Worm (Caenorhabditis elegans): Measurements from ENCODE around the gene F10G7.9.

The F10G7.9 gene

DNA sequence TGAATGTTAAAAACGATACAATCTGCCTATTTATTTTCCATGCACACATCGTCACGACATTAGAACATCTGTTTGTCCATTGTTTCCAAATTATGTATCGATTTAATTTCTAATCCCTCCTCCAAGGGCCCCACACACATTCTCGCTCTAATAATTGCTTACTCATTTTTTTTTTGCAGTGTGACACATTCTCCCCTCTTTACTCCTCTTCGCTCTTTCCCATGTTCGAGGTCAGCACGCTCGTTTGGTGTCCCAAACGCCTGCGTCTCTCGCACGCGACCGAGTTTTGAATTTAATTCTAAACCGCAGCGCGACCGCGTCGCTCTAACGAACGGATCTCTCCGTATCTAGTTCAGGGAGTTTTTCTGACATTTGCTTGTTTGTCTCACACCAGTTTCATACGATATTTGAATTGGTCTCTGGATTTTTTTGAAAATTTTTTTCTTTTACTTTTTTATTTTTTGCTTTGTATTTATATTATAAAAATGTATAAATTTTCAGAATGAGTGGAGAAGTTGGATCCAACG, 33.6 kb downstream of the F10G7.9 start, which contains the start of the genes clec-140 and hmg-11 (continued):
- TF ChIP-seq lsy-2 (tag; optimal IDR thresholded peaks at IDR 0.05) (no peak), pha-4 (GFP tag; IDR thresholded peaks at IDR 0.05) (no peak), pha-4 (tag; optimal IDR thresholded peaks at IDR 0.05) (no peak), rbr-2 (tag; optimal IDR thresholded peaks at IDR 0.05) (peak; percentile 51)

DNA sequence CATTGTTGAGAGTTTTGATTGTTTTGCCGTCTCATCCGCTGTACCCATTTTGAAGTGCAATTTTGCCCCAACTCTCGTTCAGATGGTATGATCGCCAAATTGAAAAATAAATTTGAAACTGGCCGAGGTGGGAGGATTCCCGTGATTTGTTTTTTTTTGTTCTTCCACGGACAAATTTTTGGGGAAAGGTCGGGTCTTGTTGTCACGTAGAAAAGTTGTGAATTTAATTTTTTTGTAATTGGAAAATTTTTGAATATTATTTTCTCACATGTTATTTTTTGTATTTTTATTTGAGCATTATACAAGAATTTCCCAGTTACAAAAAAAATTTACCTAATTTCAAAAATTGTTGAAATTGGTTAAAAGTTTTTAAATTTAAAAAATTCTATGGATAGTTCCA, 34.6 kb downstream of the F10G7.9 start, which contains the start of gene T05A7.6:
TSS of gene T05A7.6 (minus strand) at position 101 of the 400 bp plus-strand sequence.
- no peak for TF ChIP-seq fos-1 (tag; optimal IDR thresholded peaks at IDR 0.05)

DNA sequence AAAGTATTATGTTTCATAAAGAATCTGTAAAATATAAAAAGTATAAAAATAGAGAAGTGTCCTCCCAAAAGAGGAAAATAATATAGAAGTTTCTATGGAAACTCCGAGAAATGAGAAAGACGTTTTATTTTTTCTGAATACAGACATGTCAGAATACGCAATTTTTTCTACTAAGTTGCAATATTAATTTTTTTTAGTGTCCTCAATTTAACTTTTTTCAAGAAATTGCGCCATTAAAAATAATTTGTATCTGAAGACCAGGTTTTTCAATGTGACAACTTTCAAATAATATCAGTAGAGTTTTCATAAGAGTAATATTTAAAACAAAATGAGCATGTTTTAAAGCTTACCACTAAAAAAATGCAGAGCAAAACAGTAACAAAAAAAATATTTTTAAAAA, 38.7 kb downstream of the F10G7.9 start, which contains the start of gene fut-5:
TSS of gene fut-5 (minus strand) at position 101 of the 400 bp plus-strand sequence.
- no peak for TF ChIP-seq madf-5 (GFP tag; IDR thresholded peaks at IDR 0.05)
- no peak for TF ChIP-seq set-16 (GFP tag; IDR thresholded peaks at IDR 0.05)
- no peak for TF ChIP-seq dmd-8 (GFP tag; IDR thresholded peaks at IDR 0.05)
- no peak for TF ChIP-seq unc-130 (GFP tag; optimal IDR thresholded peaks at IDR 0.05)
- no peak for TF ChIP-seq nhr-25 (tag; optimal IDR thresholded peaks at IDR 0.05; ENCODE audit: borderline replicate concordance, insufficient read depth)
- TF ChIP-seq aha-1 (tag): peak; percentile 0
- TF ChIP-seq Y48G9A.11 (GFP tag; IDR thresholded peaks at IDR 0.05): no peak
- TF ChIP-seq ZK337.2 (GFP tag; IDR thresholded peaks at IDR 0.05): no peak

DNA sequence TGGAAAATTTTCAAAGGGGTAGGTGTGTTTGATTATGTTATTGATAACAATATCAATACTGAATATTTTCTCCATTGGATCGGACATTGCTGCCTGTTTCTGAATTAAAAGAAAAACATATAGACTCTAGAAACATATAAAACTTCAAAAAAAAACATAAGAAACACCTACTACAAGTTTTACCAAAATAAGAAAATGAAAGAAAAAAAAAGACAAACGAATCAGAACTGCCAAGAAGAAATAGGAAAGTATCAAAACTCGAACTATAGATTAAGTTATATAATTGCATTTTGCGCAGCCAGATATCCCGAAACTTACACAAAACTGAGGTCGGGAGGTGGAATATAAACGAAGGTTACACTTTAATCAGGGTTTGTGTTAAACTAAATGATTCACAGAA, 40.9 kb downstream of the F10G7.9 start, which contains the start of gene T05A7.11:
TSS of gene T05A7.11 (minus strand) at position 101 of the 400 bp plus-strand sequence.
- TF ChIP-seq aha-1 (tag) (no peak), pha-4 (GFP tag; IDR thresholded peaks at IDR 0.05) (no peak), pha-4 (tag; optimal IDR thresholded peaks at IDR 0.05) (no peak), dve-1 (tag; optimal IDR thresholded peaks at IDR 0.05; ENCODE audit: insufficient read depth) (no peak)

DNA sequence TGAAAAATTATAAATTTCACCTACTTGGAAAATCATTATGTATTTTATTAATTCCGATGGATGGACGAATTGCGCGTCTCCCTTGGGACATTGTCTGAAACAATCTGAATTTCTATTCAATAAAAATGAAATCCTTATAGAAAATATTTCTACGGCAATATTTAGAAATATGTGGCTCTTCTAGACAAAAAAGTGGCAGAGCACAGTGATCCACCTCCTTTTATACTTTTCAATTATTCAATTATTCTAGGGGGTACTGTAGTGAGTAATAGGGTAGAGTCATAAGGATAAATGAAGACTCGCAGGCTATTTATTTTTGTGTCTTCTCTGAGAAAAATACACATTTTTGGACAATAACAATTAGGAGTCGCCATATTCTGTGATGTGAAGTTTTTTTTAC, 43.1 kb downstream of the F10G7.9 start, which contains the start of gene T05A7.12:
TSS of gene T05A7.12 (minus strand) at position 101 of the 400 bp plus-strand sequence.
- TF ChIP-seq mep-1 (tag; optimal IDR thresholded peaks at IDR 0.05): no peak
- TF ChIP-seq F26F4.8 (GFP tag; conservative IDR thresholded peaks at IDR 0.05): no peak
- no peak for TF ChIP-seq nhr-42 (GFP tag; IDR thresholded peaks at IDR 0.05)
- no peak for TF ChIP-seq nhr-102 (tag; optimal IDR thresholded peaks at IDR 0.05)
- TF ChIP-seq hlh-11 (tag; optimal IDR thresholded peaks at IDR 0.05): no peak
- no peak for TF ChIP-seq ceh-32 (tag; optimal IDR thresholded peaks at IDR 0.05; ENCODE audit: poor library complexity)
- no peak for TF ChIP-seq zip-2 (tag; optimal IDR thresholded peaks at IDR 0.05)
- TF ChIP-seq nhr-111 (GFP tag; optimal IDR thresholded peaks at IDR 0.05): no peak
- TF ChIP-seq cey-2 (tag; optimal IDR thresholded peaks at IDR 0.05; ENCODE audit: borderline replicate concordance, insufficient read depth): no peak
- TF ChIP-seq ZK337.2 (GFP tag; IDR thresholded peaks at IDR 0.05): no peak
- TF ChIP-seq saeg-2 (GFP tag; IDR thresholded peaks at IDR 0.05): no peak
- no peak for TF ChIP-seq mxl-2 (GFP tag; conservative IDR thresholded peaks at IDR 0.05)
- TF ChIP-seq mdl-1 (tag; optimal IDR thresholded peaks at IDR 0.05): no peak

DNA sequence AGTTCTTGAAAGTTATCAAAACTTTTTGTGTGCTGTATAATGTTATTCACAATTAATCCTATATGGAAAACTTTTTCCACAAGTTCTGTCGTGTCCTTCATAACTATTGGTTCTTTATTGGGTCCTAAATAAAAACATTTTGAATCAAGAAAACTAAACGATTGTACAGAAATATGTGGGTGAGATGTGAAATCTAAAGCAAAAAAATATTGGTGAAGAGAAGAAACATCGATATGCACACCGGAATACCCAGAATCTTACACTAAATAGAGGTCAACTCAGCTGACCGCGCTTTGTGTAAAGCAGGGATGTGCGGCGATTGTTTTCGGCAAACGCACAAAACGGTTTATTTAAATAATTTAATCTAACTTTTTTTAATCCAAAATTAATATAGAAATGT, 45.0 kb downstream of the F10G7.9 start, which contains the start of gene T05A7.13:
TSS of gene T05A7.13 (minus strand) at position 101 of the 400 bp plus-strand sequence.
- TF ChIP-seq tag-97 (GFP tag; IDR thresholded peaks at IDR 0.05): no peak
- TF ChIP-seq aly-2 (tag; optimal IDR thresholded peaks at IDR 0.05): no peak
- TF ChIP-seq pqm-1 (tag; optimal IDR thresholded peaks at IDR 0.05): no peak
- no peak for TF ChIP-seq dpl-1 (GFP tag; optimal IDR thresholded peaks at IDR 0.05)
- TF ChIP-seq nhr-237 (tag; optimal IDR thresholded peaks at IDR 0.05): no peak
- TF ChIP-seq Y5F2A.4 (GFP tag; optimal IDR thresholded peaks at IDR 0.05): no peak
- TF ChIP-seq ZK546.5 (tag; optimal IDR thresholded peaks at IDR 0.05): no peak
- TF ChIP-seq lin-29 (GFP tag; IDR thresholded peaks at IDR 0.05): no peak
- no peak for TF ChIP-seq ama-1 (optimal IDR thresholded peaks at IDR 0.05)
- TF ChIP-seq ceh-82 (tag; optimal IDR thresholded peaks at IDR 0.05): no peak
- no peak for TF ChIP-seq ceh-20 (GFP tag; IDR thresholded peaks at IDR 0.05)
- no peak for TF ChIP-seq nhr-6 (tag; optimal IDR thresholded peaks at IDR 0.05)
- no peak for TF ChIP-seq nhr-102 (tag; optimal IDR thresholded peaks at IDR 0.05)
- no peak for TF ChIP-seq attf-4 (tag; optimal IDR thresholded peaks at IDR 0.05)

Data from whole organism, L4 larva.